Fruit fly (Drosophila melanogaster) Kc167 (cell line): ENCODE results near the gene ND-24L.

Experiments used
- Sin3A ChIP-seq: fragments of >200 bp; optimal IDR thresholded peaks from 2 replicates; lab custom pipeline; 2018; ENCODE audit warnings: missing external identifiers
- h ChIP-seq: fragments of >200 bp; optimal IDR thresholded peaks from 3 replicates; lab custom pipeline; 2018; ENCODE audit warnings: missing external identifiers
- insv ChIP-seq: fragments of >200 bp; optimal IDR thresholded peaks from 3 replicates; lab custom pipeline; 2018; ENCODE audit warnings: missing external identifiers
- psq ChIP-seq: fragments of >200 bp; optimal IDR thresholded peaks from 2 replicates; lab custom pipeline; 2017; ENCODE audit warnings: missing external identifiers
- ttk ChIP-seq: sonication (Bioruptor generic); optimal IDR thresholded peaks from 2 replicates; lab custom pipeline; 2017; ENCODE audit warnings: missing external identifiers

DNA sequence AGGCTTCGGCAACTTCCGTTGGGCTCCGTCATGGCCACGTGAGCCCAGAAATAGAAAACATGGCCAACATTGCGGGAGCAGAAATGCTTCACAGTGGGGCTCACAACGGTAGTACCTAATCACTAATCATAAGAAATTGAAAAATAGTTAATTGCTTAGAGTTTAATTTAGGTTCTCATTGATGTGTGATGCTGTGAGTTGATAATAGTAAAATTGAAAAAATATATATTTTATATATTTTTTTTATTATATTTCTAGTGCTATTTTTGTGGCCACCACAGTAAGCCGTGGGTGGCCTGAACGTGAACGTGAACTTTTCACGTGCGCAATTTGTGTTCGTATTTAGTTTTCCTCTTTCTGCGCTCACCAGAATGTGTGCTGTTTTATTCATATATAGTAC lies 10.1 kb downstream of the ND-24L start:
- TF ChIP-seq ttk (no peak), psq (lab: Kevin White, UChicago) (no peak), h (lab: Kevin White, UChicago) (no peak), insv (lab: Kevin White, UChicago) (no peak), Sin3A (no peak)
